Worm (Caenorhabditis elegans): ENCODE data around the gene flp-24.

ce11 chrIII:764404-764803, 39.5 kb downstream of the flp-24 start:
- TF ChIP-seq ceh-82 (tag; optimal IDR thresholded peaks at IDR 0.05) (no peak), unc-62 (GFP tag; optimal IDR thresholded peaks at IDR 0.05) (no peak), ama-1 (optimal IDR thresholded peaks at IDR 0.05) (no peak), snpc-4 (tag; optimal IDR thresholded peaks at IDR 0.05) (no peak), nhr-23 (tag; optimal IDR thresholded peaks at IDR 0.05) (no peak), nhr-28 (tag; optimal IDR thresholded peaks at IDR 0.05) (no peak)
